Worm (Caenorhabditis elegans): Measurements from ENCODE around the gene dgtr-1.

The dgtr-1 gene

ce11 chrV:6533030-6533429 is 36.1 kb downstream of the dgtr-1 start, which contains the start of gene hpo-26:
Gene hpo-26 (minus strand): TSS chrV:6533060.
- TF ChIP-seq ref-1 (GFP tag; conservative IDR thresholded peaks at IDR 0.05): no peak
- no peak for TF ChIP-seq klf-2 (GFP tag; conservative IDR thresholded peaks at IDR 0.05)
- TF ChIP-seq tab-1 (GFP tag; IDR thresholded peaks at IDR 0.05): no peak
- TF ChIP-seq flt-1 (GFP tag; IDR thresholded peaks at IDR 0.05): no peak
- no peak for TF ChIP-seq med-1 (GFP tag; optimal IDR thresholded peaks at IDR 0.05; ENCODE audit: insufficient read depth)
- TF ChIP-seq ztf-29 (GFP tag; IDR thresholded peaks at IDR 0.05): no peak
- no peak for TF ChIP-seq ztf-23 (GFP tag; IDR thresholded peaks at IDR 0.05)
- TF ChIP-seq cog-1 (tag; optimal IDR thresholded peaks at IDR 0.05): no peak

ce11 chrV:6538323-6538722 is 41.4 kb downstream of the dgtr-1 start:
- TF ChIP-seq flt-1 (GFP tag; IDR thresholded peaks at IDR 0.05) (0 out of 2 replicates have a peak, but pooled peaks have one; percentile 42), cog-1 (tag; optimal IDR thresholded peaks at IDR 0.05) (no peak), ztf-23 (GFP tag; IDR thresholded peaks at IDR 0.05) (no peak)

ce11 chrV:6541875-6542274 is 45.0 kb downstream of the dgtr-1 start:
- TF ChIP-seq ztf-23 (GFP tag; IDR thresholded peaks at IDR 0.05) (0 out of 2 replicates have a peak, but pooled peaks have one; percentile 19), cog-1 (tag; optimal IDR thresholded peaks at IDR 0.05) (peak; percentile 21), flt-1 (GFP tag; IDR thresholded peaks at IDR 0.05) (no peak)

- TF ChIP-seq flt-1 (GFP tag; IDR thresholded peaks at IDR 0.05) (0 out of 2 replicates have a peak, but pooled peaks have one; percentile 6), ref-1 (GFP tag; conservative IDR thresholded peaks at IDR 0.05) (no peak), med-1 (GFP tag; optimal IDR thresholded peaks at IDR 0.05; ENCODE audit: insufficient read depth) (no peak), tab-1 (GFP tag; IDR thresholded peaks at IDR 0.05) (no peak), ztf-29 (GFP tag; IDR thresholded peaks at IDR 0.05) (no peak)
Measured at ce11 chrV:6544999-6545398, 48.1 kb downstream of the dgtr-1 start.

ce11 chrV:6546450-6547171 is 49.7 kb downstream of the dgtr-1 start, which contains the start of gene dre-1:
Gene dre-1 (minus strand): TSS chrV:6546500.
- TF ChIP-seq T22C8.4 (GFP tag; IDR thresholded peaks at IDR 0.05): no peak
- TF ChIP-seq tab-1 (GFP tag; IDR thresholded peaks at IDR 0.05): no peak
- TF ChIP-seq klf-2 (GFP tag; conservative IDR thresholded peaks at IDR 0.05): no peak
- TF ChIP-seq flt-1 (GFP tag; IDR thresholded peaks at IDR 0.05): no peak
- no peak for TF ChIP-seq cog-1 (tag; optimal IDR thresholded peaks at IDR 0.05)
- no peak for TF ChIP-seq ztf-29 (GFP tag; IDR thresholded peaks at IDR 0.05)
- no peak for TF ChIP-seq ztf-23 (GFP tag; IDR thresholded peaks at IDR 0.05)
- no peak for TF ChIP-seq med-1 (GFP tag; optimal IDR thresholded peaks at IDR 0.05; ENCODE audit: insufficient read depth)
- TF ChIP-seq ref-1 (GFP tag; conservative IDR thresholded peaks at IDR 0.05): no peak

Measured in whole organism, midembryonic.